Worm (Caenorhabditis elegans) whole organism, young adult: Measurements from ENCODE around the gene ZK1320.7.

ENCODE experiments used
- C06A6.2 ChIP-seq: fragments of 200-800 bp; sonication (Bioruptor generic); conservative IDR thresholded peaks from 2 replicates; pipeline ENCODE4 v1.3.6; 2022; ENCODE audit warnings: missing genetic modification characterization, missing compliant biosample characterization
- C17E4.6 ChIP-seq: fragments of 200-800 bp; sonication (Bioruptor generic); IDR thresholded peaks from 2 replicates; pipeline ENCODE4 v1.3.6; 2022; ENCODE audit warnings: missing genetic modification reagents, missing genetic modification characterization, missing compliant biosample characterization
- D2030.7 ChIP-seq: fragments of 200-800 bp; sonication (Bioruptor generic); IDR thresholded peaks from 2 replicates; pipeline ENCODE4 v1.3.6; 2022; ENCODE audit warnings: missing genetic modification reagents, missing genetic modification characterization, missing compliant biosample characterization
- F23B12.7 ChIP-seq: sonication (generic microtip); optimal IDR thresholded peaks from 2 replicates; lab custom pipeline; 2017; ENCODE audit warnings: missing genetic modification characterization, mild to moderate bottlenecking, missing compliant biosample characterization, antibody characterized with exemption, moderate library complexity; ENCODE audit not compliant: insufficient read depth
- F33H1.4 ChIP-seq: fragments of 200-800 bp; sonication (Bioruptor generic); IDR thresholded peaks from 2 replicates; pipeline ENCODE4 v1.3.6; 2022; ENCODE audit warnings: missing genetic modification reagents, missing genetic modification characterization, missing compliant biosample characterization
- F49E8.2 ChIP-seq: sonication (generic microtip); optimal IDR thresholded peaks from 3 replicates; lab custom pipeline; 2017; ENCODE audit warnings: missing genetic modification characterization, mild to moderate bottlenecking, missing compliant biosample characterization, antibody characterized with exemption, moderate library complexity; ENCODE audit not compliant: insufficient read depth
- K12H6.12 ChIP-seq: fragments of 200-800 bp; sonication (Bioruptor generic); optimal IDR thresholded peaks from 2 replicates; lab custom pipeline; 2018; ENCODE audit warnings: mild to moderate bottlenecking, missing genetic modification characterization, missing compliant biosample characterization
- T26A5.8 ChIP-seq: sonication (generic microtip); optimal IDR thresholded peaks from 2 replicates; lab custom pipeline; 2016; ENCODE audit warnings: missing genetic modification characterization, missing compliant biosample characterization
- ama-1 ChIP-seq, 3 experiments: fragments of 150-350 bp in 1 of 3; sonication (generic microtip) in 2 of 3; optimal IDR thresholded peaks; 2 replicates each; lab custom pipeline; 2014 to 2018; ENCODE audit warnings: missing biosample characterization in 2 of 3, missing genetic modification characterization in 2 of 3, missing genetic modification reagents in 2 of 3
- attf-5 ChIP-seq: fragments of 200-800 bp; sonication (Bioruptor generic); optimal IDR thresholded peaks from 2 replicates; lab custom pipeline; 2018; ENCODE audit warnings: mild to moderate bottlenecking, missing genetic modification characterization, missing compliant biosample characterization
- bed-1 ChIP-seq: fragments of 200-800 bp; sonication (Bioruptor generic); IDR thresholded peaks from 2 replicates; pipeline ENCODE4 v1.3.6; 2022; ENCODE audit warnings: missing genetic modification reagents, missing genetic modification characterization, missing compliant biosample characterization
- ccch-3 ChIP-seq: fragments of 200-800 bp; sonication (Bioruptor generic); optimal IDR thresholded peaks from 2 replicates; lab custom pipeline; 2018; ENCODE audit warnings: mild to moderate bottlenecking, missing genetic modification characterization, missing compliant biosample characterization
- cebp-1 ChIP-seq, 2 experiments: fragments of 200-800 bp in 1 of 2; sonication (Bioruptor generic) in 1 of 2; sonication (generic microtip) in 1 of 2; IDR thresholded peaks in 1 of 2; optimal IDR thresholded peaks in 1 of 2; 2 replicates each; pipeline versions ENCODE4 v1.3.6 to Lab custom; 2017 to 2022; ENCODE audit warnings: missing compliant biosample characterization in 2 of 2, missing genetic modification characterization in 2 of 2, mild to moderate bottlenecking in 1 of 2, missing genetic modification reagents in 1 of 2, moderate library complexity in 1 of 2
- ceh-91 ChIP-seq: fragments of 200-800 bp; sonication (Bioruptor generic); IDR thresholded peaks from 2 replicates; pipeline ENCODE4 v1.3.6; 2022; ENCODE audit warnings: missing genetic modification reagents, missing genetic modification characterization, missing compliant biosample characterization
- dox-1 ChIP-seq: fragments of 200-800 bp; sonication (Bioruptor generic); IDR thresholded peaks from 2 replicates; pipeline ENCODE4 v1.3.6; 2022; ENCODE audit warnings: missing genetic modification reagents, missing genetic modification characterization, missing compliant biosample characterization
- efl-1 ChIP-seq: fragments of 150-350 bp; optimal IDR thresholded peaks from 2 replicates; lab custom pipeline; 2014; ENCODE audit warnings: missing biosample characterization, missing genetic modification reagents, missing genetic modification characterization
- him-1 ChIP-seq: sonication (generic microtip); optimal IDR thresholded peaks from 2 replicates; lab custom pipeline; 2016; ENCODE audit warnings: missing genotype, missing genetic modification reagents, missing genetic modification characterization, missing compliant biosample characterization
- hmg-1.2 ChIP-seq: fragments of 200-800 bp; sonication (Bioruptor generic); IDR thresholded peaks from 2 replicates; pipeline ENCODE4 v1.3.6; 2022; ENCODE audit warnings: missing genetic modification reagents, missing genetic modification characterization, missing compliant biosample characterization
- let-607 ChIP-seq, 2 experiments: fragments of 200-800 bp in 1 of 2; sonication (Bioruptor generic) in 1 of 2; sonication (generic microtip) in 1 of 2; optimal IDR thresholded peaks; 2 replicates each; lab custom pipeline; 2016 to 2018; ENCODE audit warnings: mild to moderate bottlenecking in 2 of 2, missing compliant biosample characterization in 2 of 2, missing genetic modification characterization in 2 of 2, moderate library complexity in 2 of 2, missing genotype in 1 of 2
- lin-26 ChIP-seq: fragments of 200-800 bp; sonication (Bioruptor generic); IDR thresholded peaks from 2 replicates; pipeline ENCODE4 v1.3.6; 2022; ENCODE audit warnings: missing genetic modification reagents, missing genetic modification characterization, missing compliant biosample characterization
- lin-54 ChIP-seq: fragments of 200-800 bp; sonication (Bioruptor generic); optimal IDR thresholded peaks from 2 replicates; lab custom pipeline; 2018; ENCODE audit warnings: mild to moderate bottlenecking, missing genetic modification characterization, missing compliant biosample characterization
- lsl-1 ChIP-seq: fragments of 200-800 bp; sonication (Bioruptor generic); optimal IDR thresholded peaks from 2 replicates; lab custom pipeline; 2018; ENCODE audit warnings: mild to moderate bottlenecking, missing genetic modification characterization, moderate library complexity, missing compliant biosample characterization
- madf-3 ChIP-seq: fragments of 200-800 bp; sonication (Bioruptor generic); IDR thresholded peaks from 2 replicates; pipeline ENCODE4 v1.3.6; 2022; ENCODE audit warnings: missing genetic modification reagents, missing genetic modification characterization, missing compliant biosample characterization
- madf-6 ChIP-seq: fragments of 200-800 bp; sonication (Bioruptor generic); IDR thresholded peaks from 2 replicates; pipeline ENCODE4 v1.3.6; 2022; ENCODE audit warnings: missing genetic modification reagents, missing genetic modification characterization, missing compliant biosample characterization
- madf-8 ChIP-seq: fragments of 200-800 bp; sonication (Bioruptor generic); conservative IDR thresholded peaks from 2 replicates; pipeline ENCODE4 v1.3.6; 2022; ENCODE audit warnings: missing genetic modification reagents, missing genetic modification characterization, missing compliant biosample characterization
- mes-4 ChIP-seq: sonication (generic microtip); optimal IDR thresholded peaks from 2 replicates; lab custom pipeline; 2016; ENCODE audit warnings: missing genotype, missing genetic modification characterization, missing compliant biosample characterization
- mxl-1 ChIP-seq: sonication (generic microtip); optimal IDR thresholded peaks from 2 replicates; lab custom pipeline; 2016; ENCODE audit warnings: missing genetic modification characterization, missing compliant biosample characterization
- nhr-80 ChIP-seq: sonication (generic microtip); optimal IDR thresholded peaks from 2 replicates; lab custom pipeline; 2016; ENCODE audit warnings: missing genetic modification characterization, missing compliant biosample characterization
- snpc-1.3 ChIP-seq: sonication (generic microtip); optimal IDR thresholded peaks from 2 replicates; lab custom pipeline; 2017; ENCODE audit warnings: missing genetic modification characterization, mild to moderate bottlenecking, missing compliant biosample characterization, antibody characterized with exemption, moderate library complexity, missing genotype, missing genetic modification reagents; ENCODE audit not compliant: insufficient read depth
- snpc-4 ChIP-seq, 5 experiments: fragments of 150-350 bp in 1 of 5; sonication (generic microtip) in 4 of 5; optimal IDR thresholded peaks; 2 replicates each; lab custom pipeline; 2014 to 2018; ENCODE audit warnings: missing genetic modification characterization in 5 of 5, missing biosample characterization in 3 of 5, antibody characterized with exemption in 2 of 5, mild to moderate bottlenecking in 2 of 5, missing compliant biosample characterization in 2 of 5, missing genotype in 2 of 5, moderate library complexity in 2 of 5, missing genetic modification reagents in 1 of 5
- tbp1 ChIP-seq: fragments of 200-800 bp; sonication (Bioruptor generic); optimal IDR thresholded peaks from 2 replicates; lab custom pipeline; 2018; ENCODE audit warnings: mild to moderate bottlenecking, missing genetic modification characterization, missing compliant biosample characterization
- unc-62 ChIP-seq: fragments of 150-350 bp; optimal IDR thresholded peaks from 2 replicates; lab custom pipeline; 2014; ENCODE audit warnings: missing biosample characterization, missing genetic modification reagents, missing genetic modification characterization
- xnd-1 ChIP-seq: sonication (generic microtip); optimal IDR thresholded peaks from 2 replicates; lab custom pipeline; 2016; ENCODE audit warnings: missing genotype, missing genetic modification reagents, missing genetic modification characterization, missing compliant biosample characterization
- zfh-2 ChIP-seq: fragments of 200-800 bp; sonication (Bioruptor generic); conservative IDR thresholded peaks from 2 replicates; pipeline ENCODE4 v1.3.6; 2022; ENCODE audit warnings: missing genetic modification reagents, missing genetic modification characterization, missing compliant biosample characterization
- ztf-18 ChIP-seq: sonication (generic microtip); optimal IDR thresholded peaks from 2 replicates; lab custom pipeline; 2016; ENCODE audit warnings: missing genotype, mild to moderate bottlenecking, missing genetic modification characterization, missing compliant biosample characterization
- ztf-6 ChIP-seq: fragments of 200-800 bp; sonication (Bioruptor generic); IDR thresholded peaks from 2 replicates; pipeline ENCODE4 v1.3.6; 2022; ENCODE audit warnings: missing genetic modification reagents, missing genetic modification characterization, missing compliant biosample characterization

ZK1320.7 gene

DNA sequence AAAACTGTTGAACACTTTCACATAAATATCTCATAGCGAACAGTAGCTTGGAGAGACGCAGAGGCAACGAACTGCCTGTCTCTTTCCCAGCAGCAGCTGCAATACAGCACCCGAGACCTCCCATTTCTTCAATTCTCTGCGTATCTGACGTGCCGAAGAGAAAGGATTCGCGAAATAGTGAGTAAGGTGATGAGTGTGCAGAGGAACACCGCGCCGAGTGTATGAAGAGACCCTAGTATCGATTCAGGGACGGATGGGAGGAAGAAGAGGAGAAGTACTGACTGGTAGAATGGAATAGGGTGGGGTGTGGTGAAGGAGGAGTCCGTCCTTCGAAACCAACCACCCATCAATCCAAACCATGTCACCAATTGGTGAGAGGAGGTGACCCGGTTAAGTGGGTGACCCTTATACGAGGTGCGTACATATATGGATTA is 25.3 kb upstream of the ZK1320.7 start (continued):
- TF ChIP-seq madf-6 (GFP tag; lab: Robert Waterston, UW) (no peak), zfh-2 (peak; percentile 91), madf-8 (no peak), tbp1 (GFP tag; lab: Kevin White, UChicago) (no peak), ztf-18 (tag; lab: Kevin White, UChicago) (no peak), mxl-1 (tag; lab: Kevin White, UChicago) (no peak), T26A5.8 (tag; lab: Kevin White, UChicago) (no peak), lin-26 (GFP tag; lab: Robert Waterston, UW) (peak; percentile 68; the same call in 1 of the 2 replicates), xnd-1 (tag; lab: Kevin White, UChicago) (no peak), bed-1 (GFP tag; lab: Robert Waterston, UW) (no peak), ama-1 (optimal IDR thresholded peaks at IDR 0.05; lab: Kevin White, UChicago) (no peak), ama-1 (GFP tag; optimal IDR thresholded peaks at IDR 0.05; lab: Kevin White, UChicago) (no peak), snpc-4 (GFP tag; optimal IDR thresholded peaks at IDR 0.05; lab: Kevin White, UChicago) (no peak), snpc-4 (tag; optimal IDR thresholded peaks at IDR 0.05; lab: Kevin White, UChicago) (peak in 2 of 4 experiments; percentile 4 to 35), F23B12.7 (tag; lab: Kevin White, UChicago) (no peak), K12H6.12 (tag; lab: Kevin White, UChicago) (peak; percentile 61), ccch-3 (no peak), C06A6.2 (GFP tag; lab: Robert Waterston, UW) (no peak)

- TF ChIP-seq him-1 (tag; lab: Kevin White, UChicago) (no peak), ztf-6 (GFP tag; lab: Robert Waterston, UW) (no peak), snpc-1.3 (peak; percentile 70), xnd-1 (tag; lab: Kevin White, UChicago) (peak; percentile 94), lin-26 (GFP tag; lab: Robert Waterston, UW) (no peak), C17E4.6 (GFP tag; lab: Robert Waterston, UW) (no peak), attf-5 (peak; percentile 20), madf-8 (peak; percentile 76), let-607 (tag; optimal IDR thresholded peaks at IDR 0.05; lab: Kevin White, UChicago) (peak; percentile 37 to 43), unc-62 (GFP tag; lab: Kevin White, UChicago) (peak; percentile 28), F49E8.2 (peak; percentile 11), cebp-1 (GFP tag; IDR thresholded peaks at IDR 0.05; lab: Robert Waterston, UW) (no peak), cebp-1 (tag; optimal IDR thresholded peaks at IDR 0.05; lab: Kevin White, UChicago) (peak; percentile 77), F33H1.4 (peak; percentile 94), mes-4 (tag; lab: Kevin White, UChicago) (no peak), lsl-1 (GFP tag; lab: Kevin White, UChicago) (peak; percentile 96), madf-6 (GFP tag; lab: Robert Waterston, UW) (peak; percentile 97), D2030.7 (GFP tag; lab: Robert Waterston, UW) (peak; percentile 62; the same call in 1 of the 2 replicates), efl-1 (peak; percentile 41), lin-54 (GFP tag; lab: Kevin White, UChicago) (peak; percentile 80), hmg-1.2 (GFP tag; lab: Robert Waterston, UW) (no peak), F23B12.7 (tag; lab: Kevin White, UChicago) (peak; percentile 12), ceh-91 (GFP tag; lab: Robert Waterston, UW) (peak; percentile 27; the same call in 1 of the 2 replicates), dox-1 (GFP tag; lab: Robert Waterston, UW) (0 out of 2 replicates have a peak, but pooled peaks have one; percentile 17), madf-3 (no peak), nhr-80 (tag; lab: Kevin White, UChicago) (peak; percentile 65)
These were observed 24.2 kb upstream of the ZK1320.7 start, which contains the start of gene sqv-8 for ce11 chrII:9646928-9647838. sqv-8 (plus strand) TSS chrII:9646978.
